Worm (Caenorhabditis elegans) whole organism, L1 larva: ENCODE measurements around the gene ndua-1.

ENCODE experiments used
- C04F5.9 ChIP-seq: sonication (generic microtip); optimal IDR thresholded peaks from 2 replicates; lab custom pipeline; 2016; ENCODE audit warnings: missing genetic modification characterization, missing compliant biosample characterization
- ama-1 ChIP-seq: fragments of 150-350 bp; optimal IDR thresholded peaks from 2 replicates; lab custom pipeline; 2014
- blmp-1 ChIP-seq: fragments of 150-350 bp; optimal IDR thresholded peaks from 2 replicates; lab custom pipeline; 2014; ENCODE audit warnings: missing biosample characterization, missing genetic modification characterization
- ceh-8 ChIP-seq: fragments of 200-800 bp; sonication (Bioruptor generic); optimal IDR thresholded peaks from 2 replicates; lab custom pipeline; 2018; ENCODE audit warnings: mild to moderate bottlenecking, missing genetic modification characterization, moderate library complexity, missing compliant biosample characterization
- ceh-82 ChIP-seq, 3 experiments: fragments of 150-350 bp in 1 of 3; sonication (generic microtip) in 2 of 3; optimal IDR thresholded peaks; 2 replicates each; lab custom pipeline; 2014 to 2017; ENCODE audit warnings: missing biosample characterization in 3 of 3, missing genetic modification characterization in 3 of 3
- ceh-88 ChIP-seq: fragments of 200-800 bp; sonication (Bioruptor generic); IDR thresholded peaks from 2 replicates; pipeline ENCODE4 v1.3.6; 2022; ENCODE audit warnings: missing genetic modification characterization, missing compliant biosample characterization
- ces-1 ChIP-seq: fragments of 150-350 bp; optimal IDR thresholded peaks from 2 replicates; lab custom pipeline; 2014; ENCODE audit warnings: missing biosample characterization, missing genetic modification reagents, missing genetic modification characterization
- dpl-1 ChIP-seq, 3 experiments: fragments of 150-350 bp in 2 of 3; sonication (generic microtip) in 1 of 3; optimal IDR thresholded peaks; 2 replicates each; lab custom pipeline; 2014 to 2017; ENCODE audit warnings: missing biosample characterization in 3 of 3, missing genetic modification characterization in 3 of 3, missing genetic modification reagents in 3 of 3
- dsc-1 ChIP-seq: sonication (generic microtip); optimal IDR thresholded peaks from 2 replicates; lab custom pipeline; 2016; ENCODE audit warnings: mild to moderate bottlenecking, missing genetic modification characterization, missing compliant biosample characterization
- efl-1 ChIP-seq, 4 experiments: fragments of 150-350 bp; optimal IDR thresholded peaks in 3 of 4; peaks in 1 of 4; 1 replicate in 1 of 4; 2 replicates in 3 of 4; lab custom pipeline; 2014; ENCODE audit warnings: missing biosample characterization in 2 of 4, missing genetic modification characterization in 2 of 4, missing genetic modification reagents in 2 of 4
- egl-13 ChIP-seq: sonication (generic microtip); optimal IDR thresholded peaks from 2 replicates; lab custom pipeline; 2016; ENCODE audit warnings: missing genotype, missing genetic modification reagents, missing genetic modification characterization, missing compliant biosample characterization
- elt-2 ChIP-seq: sonication (generic microtip); optimal IDR thresholded peaks from 2 replicates; lab custom pipeline; 2016; ENCODE audit warnings: missing genetic modification characterization, mild to moderate bottlenecking, inconsistent platforms, missing compliant biosample characterization, missing genetic modification reagents
- elt-3 ChIP-seq, 6 experiments: fragments of 150-350 bp in 1 of 6; sonication (generic microtip); optimal IDR thresholded peaks; 2 replicates each; lab custom pipeline; 2017 to 2018; ENCODE audit warnings: missing biosample characterization in 6 of 6, missing genetic modification characterization in 6 of 6, inconsistent platforms in 1 of 6
- lin-13 ChIP-seq: fragments of 150-350 bp; optimal IDR thresholded peaks from 2 replicates; lab custom pipeline; 2014; ENCODE audit warnings: missing biosample characterization, missing genetic modification reagents, missing genetic modification characterization
- lin-35 ChIP-seq, 2 experiments: fragments of 150-350 bp; optimal IDR thresholded peaks; 2 replicates each; lab custom pipeline; 2014; ENCODE audit warnings: missing biosample characterization in 2 of 2, missing genetic modification characterization in 2 of 2, missing genetic modification reagents in 2 of 2
- lin-39 ChIP-seq: fragments of 150-350 bp; optimal IDR thresholded peaks from 2 replicates; lab custom pipeline; 2014; ENCODE audit warnings: missing biosample characterization, missing genetic modification reagents, missing genetic modification characterization
- lir-3 ChIP-seq: sonication (generic microtip); optimal IDR thresholded peaks from 2 replicates; lab custom pipeline; 2016; ENCODE audit warnings: mild to moderate bottlenecking, missing genetic modification characterization, moderate library complexity, missing compliant biosample characterization; ENCODE audit not compliant: poor library complexity
- lsy-2 ChIP-seq, 2 experiments: fragments of 150-350 bp; optimal IDR thresholded peaks; 2 replicates each; lab custom pipeline; 2014; ENCODE audit warnings: missing biosample characterization in 2 of 2, missing genetic modification characterization in 2 of 2
- mep-1 ChIP-seq: fragments of 150-350 bp; optimal IDR thresholded peaks from 2 replicates; lab custom pipeline; 2014; ENCODE audit warnings: missing biosample characterization, missing genetic modification characterization
- nhr-20 ChIP-seq: sonication (generic microtip); optimal IDR thresholded peaks from 2 replicates; lab custom pipeline; 2016; ENCODE audit warnings: mild to moderate bottlenecking, missing genetic modification characterization, missing compliant biosample characterization
- nhr-237 ChIP-seq: fragments of 150-350 bp; optimal IDR thresholded peaks from 2 replicates; lab custom pipeline; 2014; ENCODE audit warnings: missing biosample characterization, missing genetic modification characterization
- nhr-47 ChIP-seq: sonication (generic microtip); optimal IDR thresholded peaks from 2 replicates; lab custom pipeline; 2016; ENCODE audit warnings: mild to moderate bottlenecking, missing genetic modification characterization, moderate library complexity, missing compliant biosample characterization
- nhr-71 ChIP-seq: sonication (generic microtip); optimal IDR thresholded peaks from 2 replicates; lab custom pipeline; 2016; ENCODE audit warnings: mild to moderate bottlenecking, missing genetic modification characterization, moderate library complexity, missing compliant biosample characterization
- nhr-84 ChIP-seq: sonication (generic microtip); optimal IDR thresholded peaks from 2 replicates; lab custom pipeline; 2017; ENCODE audit warnings: missing biosample characterization, missing genetic modification characterization
- nhr-90 ChIP-seq: sonication (generic microtip); optimal IDR thresholded peaks from 2 replicates; lab custom pipeline; 2016; ENCODE audit warnings: mild to moderate bottlenecking, missing genetic modification characterization, missing compliant biosample characterization; ENCODE audit not compliant: poor library complexity
- pag-3 ChIP-seq: sonication (generic microtip); optimal IDR thresholded peaks from 2 replicates; lab custom pipeline; 2017; ENCODE audit warnings: missing genetic modification characterization, mild to moderate bottlenecking, missing compliant biosample characterization, antibody characterized with exemption, borderline replicate concordance; ENCODE audit not compliant: insufficient read depth
- rnt-1 ChIP-seq: sonication (generic microtip); optimal IDR thresholded peaks from 2 replicates; lab custom pipeline; 2016; ENCODE audit warnings: mild to moderate bottlenecking, missing genetic modification characterization, moderate library complexity, missing compliant biosample characterization
- skn-1 ChIP-seq: fragments of 150-350 bp; optimal IDR thresholded peaks from 2 replicates; lab custom pipeline; 2014; ENCODE audit warnings: missing biosample characterization, missing genetic modification characterization
- snpc-4 ChIP-seq: fragments of 150-350 bp; optimal IDR thresholded peaks from 2 replicates; lab custom pipeline; 2014; ENCODE audit warnings: missing biosample characterization, missing genetic modification characterization
- snu-23 ChIP-seq: sonication (generic microtip); optimal IDR thresholded peaks from 2 replicates; lab custom pipeline; 2016; ENCODE audit warnings: missing genetic modification characterization, missing compliant biosample characterization
- sox-4 ChIP-seq: sonication (generic microtip); optimal IDR thresholded peaks from 2 replicates; lab custom pipeline; 2016; ENCODE audit warnings: missing genetic modification characterization, missing compliant biosample characterization
- swsn-7 ChIP-seq: sonication (generic microtip); optimal IDR thresholded peaks from 2 replicates; lab custom pipeline; 2016; ENCODE audit warnings: missing genetic modification characterization, missing compliant biosample characterization
- tbx-2 ChIP-seq: sonication (generic microtip); optimal IDR thresholded peaks from 2 replicates; lab custom pipeline; 2016; ENCODE audit warnings: missing genetic modification characterization, missing compliant biosample characterization
- unc-130 ChIP-seq: fragments of 150-350 bp; optimal IDR thresholded peaks from 2 replicates; lab custom pipeline; 2017; ENCODE audit warnings: missing biosample characterization, missing genetic modification characterization, inconsistent platforms
- unc-86 ChIP-seq: sonication (generic microtip); optimal IDR thresholded peaks from 2 replicates; lab custom pipeline; 2016; ENCODE audit warnings: missing genetic modification characterization, missing compliant biosample characterization
- unc-98 ChIP-seq: fragments of 200-800 bp; sonication (Bioruptor generic); IDR thresholded peaks from 2 replicates; pipeline ENCODE4 v1.3.6; 2022; ENCODE audit warnings: missing genetic modification characterization, missing compliant biosample characterization
- vab-15 ChIP-seq: sonication (generic microtip); optimal IDR thresholded peaks from 2 replicates; lab custom pipeline; 2017; ENCODE audit warnings: missing genotype, mild to moderate bottlenecking, missing genetic modification characterization, missing compliant biosample characterization
- xbp-1 ChIP-seq: sonication (generic microtip); optimal IDR thresholded peaks from 2 replicates; lab custom pipeline; 2016; ENCODE audit warnings: missing genetic modification characterization, missing compliant biosample characterization
- zag-1 ChIP-seq: fragments of 150-350 bp; optimal IDR thresholded peaks from 2 replicates; lab custom pipeline; 2014; ENCODE audit warnings: missing biosample characterization, missing genetic modification characterization
- ztf-11 ChIP-seq, 2 experiments: sonication (generic microtip); optimal IDR thresholded peaks; 2 replicates each; lab custom pipeline; 2016 to 2017; ENCODE audit warnings: missing genetic modification characterization in 2 of 2, missing biosample characterization in 1 of 2, missing compliant biosample characterization in 1 of 2

ndua-1 gene

ce11 chrV:20851847-20852386 lies at the start of gene ndua-1:
Gene ndua-1, minus strand, starts transcription at chrV:20851897.
- TF ChIP-seq unc-98 (GFP tag; lab: Robert Waterston, UW) (no peak), nhr-47 (peak; percentile 68), nhr-20 (tag; lab: Kevin White, UChicago) (peak; percentile 63), unc-86 (tag; lab: Kevin White, UChicago) (peak; percentile 1), sox-4 (tag; lab: Kevin White, UChicago) (peak; percentile 27), nhr-90 (peak; percentile 56), mep-1 (no peak), ztf-11 (tag; optimal IDR thresholded peaks at IDR 0.05; lab: Kevin White, UChicago) (peak in 1 of 2 experiments; percentile 17), lsy-2 (tag; optimal IDR thresholded peaks at IDR 0.05; lab: Kevin White, UChicago) (peak; percentile 59 to 71), skn-1 (tag; lab: Kevin White, UChicago) (peak; percentile 58), zag-1 (tag; lab: Kevin White, UChicago) (no peak), ceh-82 (tag; optimal IDR thresholded peaks at IDR 0.05; lab: Kevin White, UChicago) (peak in 2 of 3 experiments; percentile 44 to 64), lin-35 (GFP tag; optimal IDR thresholded peaks at IDR 0.05; lab: Kevin White, UChicago) (peak; percentile 6 to 43), nhr-84 (no peak), dsc-1 (tag; lab: Kevin White, UChicago) (peak; percentile 35), nhr-71 (tag; lab: Kevin White, UChicago) (peak; percentile 66), dpl-1 (GFP tag; optimal IDR thresholded peaks at IDR 0.05; lab: Kevin White, UChicago) (peak in 2 of 3 experiments; percentile 22 to 23), rnt-1 (tag; lab: Kevin White, UChicago) (peak; percentile 76), efl-1 (optimal IDR thresholded peaks at IDR 0.05; lab: Kevin White, UChicago) (peak; percentile 10 to 44), efl-1 (GFP tag; optimal IDR thresholded peaks at IDR 0.05 in 1 of 2; lab: Kevin White, UChicago) (peak; percentile 17 to 94), ama-1 (lab: Kevin White, UChicago) (no peak), tbx-2 (tag; lab: Kevin White, UChicago) (peak; percentile 53), blmp-1 (tag; lab: Kevin White, UChicago) (peak; percentile 0), lir-3 (tag; lab: Kevin White, UChicago) (peak; percentile 44), nhr-237 (no peak), pag-3 (tag; lab: Kevin White, UChicago) (no peak), lin-13 (GFP tag; lab: Kevin White, UChicago) (peak; percentile 24), elt-2 (no peak), egl-13 (tag; lab: Kevin White, UChicago) (no peak), vab-15 (no peak), unc-130 (tag; lab: Kevin White, UChicago) (peak; percentile 6), elt-3 (tag; optimal IDR thresholded peaks at IDR 0.05; lab: Kevin White, UChicago) (peak in 1 of 6 experiments; percentile 22), C04F5.9 (no peak), swsn-7 (tag; lab: Kevin White, UChicago) (peak; percentile 61), snu-23 (GFP tag; lab: Kevin White, UChicago) (peak; percentile 71), xbp-1 (tag; lab: Kevin White, UChicago) (peak; percentile 38), ces-1 (GFP tag; lab: Kevin White, UChicago) (no peak), snpc-4 (peak; percentile 65), lin-39 (tag; lab: Kevin White, UChicago) (peak; percentile 4)
- TF ChIP-seq, all 84 proteins: peak for 26

- TF ChIP-seq ceh-88 (GFP tag; lab: Robert Waterston, UW) (no peak), ceh-8 (no peak)
Measured at ce11 chrV:20891871-20892270, 40.2 kb upstream of the ndua-1 start.
